Worm (Caenorhabditis elegans): Measurements from ENCODE around the gene C06C6.7.

DNA sequence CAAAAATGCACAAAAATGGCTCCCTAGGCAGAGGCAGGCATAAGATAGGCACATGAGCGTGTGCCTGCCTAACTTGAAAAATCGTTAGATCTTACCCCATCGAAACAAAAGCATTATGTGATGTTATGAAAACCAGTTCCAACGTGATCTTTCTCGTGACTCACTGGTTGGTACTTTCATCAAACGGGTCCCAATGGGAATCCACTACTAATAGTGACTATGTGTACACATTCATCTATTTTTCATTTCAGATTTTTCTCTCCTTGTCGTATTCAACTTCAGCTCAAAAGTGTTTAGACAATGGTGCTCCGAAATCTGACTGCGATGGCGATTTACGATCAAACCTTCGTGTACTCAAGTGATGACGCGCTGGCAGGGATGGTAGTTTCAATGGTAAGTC is 25.7 kb downstream of the C06C6.7 start, which contains the start of gene srx-43:
- TF ChIP-seq ceh-82 (tag; optimal IDR thresholded peaks at IDR 0.05) (no peak), nhr-11 (tag; optimal IDR thresholded peaks at IDR 0.05) (no peak), skn-1 (tag; optimal IDR thresholded peaks at IDR 0.05) (no peak), pha-4 (tag; optimal IDR thresholded peaks at IDR 0.05) (no peak), ZK546.5 (tag; optimal IDR thresholded peaks at IDR 0.05) (no peak), egl-5 (tag; optimal IDR thresholded peaks at IDR 0.05) (no peak), ztf-4 (tag; optimal IDR thresholded peaks at IDR 0.05) (no peak), ama-1 (optimal IDR thresholded peaks at IDR 0.05) (no peak), lin-39 (tag; optimal IDR thresholded peaks at IDR 0.05) (no peak), snpc-4 (tag; optimal IDR thresholded peaks at IDR 0.05) (no peak), R02D3.7 (tag; optimal IDR thresholded peaks at IDR 0.05) (no peak), ceh-28 (tag; optimal IDR thresholded peaks at IDR 0.05) (no peak), unc-62 (GFP tag; optimal IDR thresholded peaks at IDR 0.05) (no peak), lin-15B (tag; optimal IDR thresholded peaks at IDR 0.05) (no peak)

Data from whole organism, L3 larva.